Worm (Caenorhabditis elegans) whole organism, young adult: ENCODE results near the gene C13A10.1.

Source experiments
- C17E4.6 ChIP-seq: fragments of 200-800 bp; sonication (Bioruptor generic); IDR thresholded peaks from 2 replicates; pipeline ENCODE4 v1.3.6; 2022; ENCODE audit warnings: missing genetic modification reagents, missing genetic modification characterization, missing compliant biosample characterization
- D2030.7 ChIP-seq: fragments of 200-800 bp; sonication (Bioruptor generic); IDR thresholded peaks from 2 replicates; pipeline ENCODE4 v1.3.6; 2022; ENCODE audit warnings: missing genetic modification reagents, missing genetic modification characterization, missing compliant biosample characterization
- F33H1.4 ChIP-seq: fragments of 200-800 bp; sonication (Bioruptor generic); IDR thresholded peaks from 2 replicates; pipeline ENCODE4 v1.3.6; 2022; ENCODE audit warnings: missing genetic modification reagents, missing genetic modification characterization, missing compliant biosample characterization
- F49E8.2 ChIP-seq: sonication (generic microtip); optimal IDR thresholded peaks from 3 replicates; lab custom pipeline; 2017; ENCODE audit warnings: missing genetic modification characterization, mild to moderate bottlenecking, missing compliant biosample characterization, antibody characterized with exemption, moderate library complexity; ENCODE audit not compliant: insufficient read depth
- F57A8.1 ChIP-seq: fragments of 200-800 bp; sonication (Bioruptor generic); optimal IDR thresholded peaks from 2 replicates; lab custom pipeline; 2018; ENCODE audit warnings: mild to moderate bottlenecking, missing genetic modification characterization, moderate library complexity, missing compliant biosample characterization
- Y79H2A.3 ChIP-seq: fragments of 200-800 bp; sonication (Bioruptor generic); conservative IDR thresholded peaks from 2 replicates; pipeline ENCODE4 v1.3.6; 2022; ENCODE audit warnings: missing genetic modification reagents, missing genetic modification characterization, missing compliant biosample characterization
- atf-7 ChIP-seq: sonication (generic microtip); optimal IDR thresholded peaks from 2 replicates; lab custom pipeline; 2017; ENCODE audit warnings: mild to moderate bottlenecking, missing genetic modification characterization, missing compliant biosample characterization
- athp-1 ChIP-seq: sonication (generic microtip); optimal IDR thresholded peaks from 2 replicates; lab custom pipeline; 2017; ENCODE audit warnings: mild to moderate bottlenecking, missing genetic modification characterization, missing compliant biosample characterization
- bed-1 ChIP-seq: fragments of 200-800 bp; sonication (Bioruptor generic); IDR thresholded peaks from 2 replicates; pipeline ENCODE4 v1.3.6; 2022; ENCODE audit warnings: missing genetic modification reagents, missing genetic modification characterization, missing compliant biosample characterization
- cebp-1 ChIP-seq, 2 experiments: fragments of 200-800 bp in 1 of 2; sonication (Bioruptor generic) in 1 of 2; sonication (generic microtip) in 1 of 2; IDR thresholded peaks in 1 of 2; optimal IDR thresholded peaks in 1 of 2; 2 replicates each; pipeline versions ENCODE4 v1.3.6 to Lab custom; 2017 to 2022; ENCODE audit warnings: missing compliant biosample characterization in 2 of 2, missing genetic modification characterization in 2 of 2, mild to moderate bottlenecking in 1 of 2, missing genetic modification reagents in 1 of 2, moderate library complexity in 1 of 2
- ceh-27 ChIP-seq: fragments of 200-800 bp; sonication (Bioruptor generic); optimal IDR thresholded peaks from 2 replicates; lab custom pipeline; 2018; ENCODE audit warnings: mild to moderate bottlenecking, missing genetic modification characterization, moderate library complexity, missing compliant biosample characterization
- ceh-91 ChIP-seq: fragments of 200-800 bp; sonication (Bioruptor generic); IDR thresholded peaks from 2 replicates; pipeline ENCODE4 v1.3.6; 2022; ENCODE audit warnings: missing genetic modification reagents, missing genetic modification characterization, missing compliant biosample characterization
- dox-1 ChIP-seq: fragments of 200-800 bp; sonication (Bioruptor generic); IDR thresholded peaks from 2 replicates; pipeline ENCODE4 v1.3.6; 2022; ENCODE audit warnings: missing genetic modification reagents, missing genetic modification characterization, missing compliant biosample characterization
- efl-1 ChIP-seq: fragments of 150-350 bp; optimal IDR thresholded peaks from 2 replicates; lab custom pipeline; 2014; ENCODE audit warnings: missing biosample characterization, missing genetic modification reagents, missing genetic modification characterization
- egl-44 ChIP-seq: fragments of 200-800 bp; sonication (Bioruptor generic); IDR thresholded peaks from 2 replicates; pipeline ENCODE4 v1.3.6; 2022; ENCODE audit warnings: missing genetic modification reagents, missing genetic modification characterization, missing compliant biosample characterization
- ekl-4 ChIP-seq: fragments of 200-800 bp; sonication (Bioruptor generic); IDR thresholded peaks from 2 replicates; pipeline ENCODE4 v1.3.6; 2022; ENCODE audit warnings: missing genetic modification reagents, missing genetic modification characterization, missing compliant biosample characterization
- him-1 ChIP-seq: sonication (generic microtip); optimal IDR thresholded peaks from 2 replicates; lab custom pipeline; 2016; ENCODE audit warnings: missing genotype, missing genetic modification reagents, missing genetic modification characterization, missing compliant biosample characterization
- hlh-26 ChIP-seq: fragments of 200-800 bp; sonication (Bioruptor generic); conservative IDR thresholded peaks from 2 replicates; pipeline ENCODE4 v1.3.6; 2022; ENCODE audit warnings: missing genetic modification reagents, missing genetic modification characterization, missing compliant biosample characterization
- hmg-1.2 ChIP-seq: fragments of 200-800 bp; sonication (Bioruptor generic); IDR thresholded peaks from 2 replicates; pipeline ENCODE4 v1.3.6; 2022; ENCODE audit warnings: missing genetic modification reagents, missing genetic modification characterization, missing compliant biosample characterization
- lin-35 ChIP-seq, 3 experiments: fragments of 150-350 bp in 2 of 3; sonication (generic microtip) in 1 of 3; optimal IDR thresholded peaks; 2 replicates each; lab custom pipeline; 2014 to 2018; ENCODE audit warnings: missing biosample characterization in 3 of 3, missing genetic modification characterization in 3 of 3, missing genetic modification reagents in 3 of 3
- lin-54 ChIP-seq: fragments of 200-800 bp; sonication (Bioruptor generic); optimal IDR thresholded peaks from 2 replicates; lab custom pipeline; 2018; ENCODE audit warnings: mild to moderate bottlenecking, missing genetic modification characterization, missing compliant biosample characterization
- lsl-1 ChIP-seq: fragments of 200-800 bp; sonication (Bioruptor generic); optimal IDR thresholded peaks from 2 replicates; lab custom pipeline; 2018; ENCODE audit warnings: mild to moderate bottlenecking, missing genetic modification characterization, moderate library complexity, missing compliant biosample characterization
- madf-6 ChIP-seq: fragments of 200-800 bp; sonication (Bioruptor generic); IDR thresholded peaks from 2 replicates; pipeline ENCODE4 v1.3.6; 2022; ENCODE audit warnings: missing genetic modification reagents, missing genetic modification characterization, missing compliant biosample characterization
- madf-8 ChIP-seq: fragments of 200-800 bp; sonication (Bioruptor generic); conservative IDR thresholded peaks from 2 replicates; pipeline ENCODE4 v1.3.6; 2022; ENCODE audit warnings: missing genetic modification reagents, missing genetic modification characterization, missing compliant biosample characterization
- mcd-1 ChIP-seq: fragments of 200-800 bp; sonication (Bioruptor generic); IDR thresholded peaks from 2 replicates; pipeline ENCODE4 v1.3.6; 2022; ENCODE audit warnings: missing genetic modification reagents, missing genetic modification characterization, missing compliant biosample characterization
- mxl-1 ChIP-seq: sonication (generic microtip); optimal IDR thresholded peaks from 2 replicates; lab custom pipeline; 2016; ENCODE audit warnings: missing genetic modification characterization, missing compliant biosample characterization
- nhr-120 ChIP-seq: fragments of 200-800 bp; sonication (Bioruptor generic); IDR thresholded peaks from 2 replicates; pipeline ENCODE4 v1.3.6; 2022; ENCODE audit warnings: missing genetic modification characterization, missing compliant biosample characterization
- nhr-90 ChIP-seq: sonication (generic microtip); optimal IDR thresholded peaks from 2 replicates; lab custom pipeline; 2016; ENCODE audit warnings: missing genotype, mild to moderate bottlenecking, missing genetic modification characterization, missing compliant biosample characterization
- sdz-38 ChIP-seq: sonication (generic microtip); optimal IDR thresholded peaks from 2 replicates; lab custom pipeline; 2016; ENCODE audit warnings: missing genotype, missing genetic modification characterization, missing compliant biosample characterization
- snpc-1.3 ChIP-seq: sonication (generic microtip); optimal IDR thresholded peaks from 2 replicates; lab custom pipeline; 2017; ENCODE audit warnings: missing genetic modification characterization, mild to moderate bottlenecking, missing compliant biosample characterization, antibody characterized with exemption, moderate library complexity, missing genotype, missing genetic modification reagents; ENCODE audit not compliant: insufficient read depth
- snpc-3.4 ChIP-seq: sonication (generic microtip); optimal IDR thresholded peaks from 2 replicates; lab custom pipeline; 2017; ENCODE audit warnings: missing genetic modification characterization, mild to moderate bottlenecking, missing compliant biosample characterization, antibody characterized with exemption, moderate library complexity, missing genotype, missing genetic modification reagents
- tbp1 ChIP-seq: fragments of 200-800 bp; sonication (Bioruptor generic); optimal IDR thresholded peaks from 2 replicates; lab custom pipeline; 2018; ENCODE audit warnings: mild to moderate bottlenecking, missing genetic modification characterization, missing compliant biosample characterization
- xnd-1 ChIP-seq: sonication (generic microtip); optimal IDR thresholded peaks from 2 replicates; lab custom pipeline; 2016; ENCODE audit warnings: missing genotype, missing genetic modification reagents, missing genetic modification characterization, missing compliant biosample characterization

The C13A10.1 gene

ce11 chrII:1309892-1310516 is 45.4 kb downstream of the C13A10.1 start, which contains the start of the genes alh-6 and fcho-1:
TSS of gene alh-6 (minus strand) at chrII:1310133.
TSS of gene fcho-1 (plus strand) at chrII:1310515.
- TF ChIP-seq dox-1 (peak; percentile 38; the same call in 1 of the 2 replicates), efl-1 (peak; percentile 7), F49E8.2 (peak; percentile 25), madf-8 (GFP tag; lab: Robert Waterston, UW) (peak; percentile 27; the same call in 1 of the 2 replicates), hlh-26 (GFP tag; lab: Robert Waterston, UW) (no peak), athp-1 (tag; lab: Kevin White, UChicago) (no peak), mxl-1 (tag; lab: Kevin White, UChicago) (no peak), F33H1.4 (GFP tag; lab: Robert Waterston, UW) (peak; percentile 84), lsl-1 (peak; percentile 87), xnd-1 (tag; lab: Kevin White, UChicago) (peak; percentile 66), hmg-1.2 (GFP tag; lab: Robert Waterston, UW) (peak; percentile 8; the same call in 1 of the 2 replicates), ekl-4 (GFP tag; lab: Robert Waterston, UW) (no peak), cebp-1 (GFP tag; IDR thresholded peaks at IDR 0.05; lab: Robert Waterston, UW) (no peak), cebp-1 (tag; optimal IDR thresholded peaks at IDR 0.05; lab: Kevin White, UChicago) (peak; percentile 2), egl-44 (GFP tag; lab: Robert Waterston, UW) (no peak), ceh-27 (GFP tag; lab: Kevin White, UChicago) (peak; percentile 55), madf-6 (peak; percentile 74), lin-54 (GFP tag; lab: Kevin White, UChicago) (peak; percentile 36), sdz-38 (tag; lab: Kevin White, UChicago) (no peak), D2030.7 (GFP tag; lab: Robert Waterston, UW) (peak; percentile 46), nhr-90 (tag; lab: Kevin White, UChicago) (no peak), mcd-1 (GFP tag; lab: Robert Waterston, UW) (peak; percentile 55)

ce11 chrII:1306550-1306949 is 48.9 kb downstream of the C13A10.1 start:
- TF ChIP-seq efl-1 (peak; percentile 35), madf-8 (GFP tag; lab: Robert Waterston, UW) (peak; percentile 73), hmg-1.2 (GFP tag; lab: Robert Waterston, UW) (0 out of 2 replicates have a peak, but pooled peaks have one; percentile 9), F49E8.2 (peak; percentile 56), mcd-1 (GFP tag; lab: Robert Waterston, UW) (peak; percentile 45; the same call in 1 of the 2 replicates), lsl-1 (peak; percentile 96), lin-54 (GFP tag; lab: Kevin White, UChicago) (peak; percentile 80), athp-1 (tag; lab: Kevin White, UChicago) (no peak), ceh-91 (peak; percentile 61; the same call in 1 of the 2 replicates), Y79H2A.3 (no peak), F57A8.1 (no peak), snpc-3.4 (peak; percentile 61), F33H1.4 (GFP tag; lab: Robert Waterston, UW) (peak; percentile 94), lin-35 (GFP tag; optimal IDR thresholded peaks at IDR 0.05; lab: Kevin White, UChicago) (no peak), nhr-120 (GFP tag; lab: Robert Waterston, UW) (no peak), him-1 (peak; percentile 20), snpc-1.3 (tag; lab: Kevin White, UChicago) (peak; percentile 5), bed-1 (no peak), D2030.7 (GFP tag; lab: Robert Waterston, UW) (peak; percentile 72), xnd-1 (tag; lab: Kevin White, UChicago) (peak; percentile 96), ekl-4 (GFP tag; lab: Robert Waterston, UW) (0 out of 2 replicates have a peak, but pooled peaks have one; percentile 34), madf-6 (peak; percentile 94), atf-7 (tag; lab: Kevin White, UChicago) (no peak), tbp1 (peak; percentile 9), C17E4.6 (no peak)
